Worm (Caenorhabditis elegans) whole organism, midembryonic: ENCODE measurements around the gene fbxa-174.
A peak's percentile ranks its signal among the peaks of the same experiment; 100 is the strongest.

Experiments used
- T22C8.4 ChIP-seq: fragments of 200-800 bp; sonication (Bioruptor generic); IDR thresholded peaks from 2 replicates; pipeline ENCODE4 v1.3.6; 2022; ENCODE audit warnings: missing genetic modification characterization, missing compliant biosample characterization
- flt-1 ChIP-seq: fragments of 200-800 bp; sonication (Bioruptor generic); IDR thresholded peaks from 2 replicates; pipeline ENCODE4 v1.3.6; 2022; ENCODE audit warnings: missing genetic modification characterization, missing compliant biosample characterization
- med-1 ChIP-seq: sonication (generic microtip); optimal IDR thresholded peaks from 2 replicates; lab custom pipeline; 2017; ENCODE audit warnings: missing genetic modification characterization, mild to moderate bottlenecking, missing compliant biosample characterization, antibody characterized with exemption, missing genetic modification reagents; ENCODE audit not compliant: insufficient read depth
- ref-1 ChIP-seq: fragments of 200-800 bp; sonication (Bioruptor generic); conservative IDR thresholded peaks from 2 replicates; pipeline ENCODE4 v1.3.6; 2022; ENCODE audit warnings: missing genetic modification reagents, missing genetic modification characterization, missing compliant biosample characterization
- tab-1 ChIP-seq: fragments of 200-800 bp; sonication (Bioruptor generic); IDR thresholded peaks from 2 replicates; pipeline ENCODE4 v1.3.6; 2022; ENCODE audit warnings: missing genetic modification characterization, missing compliant biosample characterization
- ztf-23 ChIP-seq: fragments of 200-800 bp; sonication (Bioruptor generic); IDR thresholded peaks from 2 replicates; pipeline ENCODE4 v1.3.6; 2022; ENCODE audit warnings: missing genetic modification reagents, missing genetic modification characterization, missing compliant biosample characterization
- ztf-29 ChIP-seq: fragments of 200-800 bp; sonication (Bioruptor generic); IDR thresholded peaks from 2 replicates; pipeline ENCODE4 v1.3.6; 2022; ENCODE audit warnings: missing genetic modification reagents, missing genetic modification characterization, missing compliant biosample characterization

ce11 chrV:17542304-17542703, 16.0 kb downstream of the fbxa-174 start:
- TF ChIP-seq ztf-29 (GFP tag; lab: Robert Waterston, UW) (no peak), med-1 (no peak), ztf-23 (GFP tag; lab: Robert Waterston, UW) (peak; percentile 53; the same call in 1 of the 2 replicates), ref-1 (GFP tag; lab: Robert Waterston, UW) (no peak), T22C8.4 (GFP tag; lab: Robert Waterston, UW) (no peak), tab-1 (GFP tag; lab: Robert Waterston, UW) (0 out of 2 replicates have a peak, but pooled peaks have one; percentile 65), flt-1 (peak; percentile 59; the same call in 1 of the 2 replicates)
